Worm (Caenorhabditis elegans): Measurements from ENCODE around the gene F47B7.5.

The F47B7.5 gene

ce11 chrX:3793389-3793788, 24.8 kb upstream of the F47B7.5 start (continued):
- TF ChIP-seq zag-1 (tag; optimal IDR thresholded peaks at IDR 0.05): no peak
- TF ChIP-seq dmd-9 (GFP tag; IDR thresholded peaks at IDR 0.05): 0 out of 2 replicates have a peak, but pooled peaks have one; percentile 13
- TF ChIP-seq nhr-48 (tag; optimal IDR thresholded peaks at IDR 0.05): peak; percentile 12
- TF ChIP-seq cey-2 (tag; optimal IDR thresholded peaks at IDR 0.05; ENCODE audit: borderline replicate concordance, insufficient read depth): no peak
- TF ChIP-seq ceh-62 (tag; optimal IDR thresholded peaks at IDR 0.05): no peak
- TF ChIP-seq vab-7 (GFP tag; IDR thresholded peaks at IDR 0.05): peak; percentile 81
- no peak for TF ChIP-seq nhr-76 (tag; optimal IDR thresholded peaks at IDR 0.05)
- no peak for TF ChIP-seq snpc-4 (tag; optimal IDR thresholded peaks at IDR 0.05)
- TF ChIP-seq lin-29 (GFP tag; IDR thresholded peaks at IDR 0.05): no peak
- peak; percentile 36; the same call in 1 of the 2 replicates for TF ChIP-seq F26F4.8 (GFP tag; conservative IDR thresholded peaks at IDR 0.05)
- TF ChIP-seq ceh-44 (GFP tag; IDR thresholded peaks at IDR 0.05): no peak
- TF ChIP-seq nhr-11 (tag; optimal IDR thresholded peaks at IDR 0.05): no peak
- no peak; the same call in 1 of the 2 replicates for TF ChIP-seq hmg-1.1 (GFP tag; IDR thresholded peaks at IDR 0.05)
- no peak for TF ChIP-seq jun-1 (tag; optimal IDR thresholded peaks at IDR 0.05)
- TF ChIP-seq sdz-12 (GFP tag; optimal IDR thresholded peaks at IDR 0.05): no peak
- no peak for TF ChIP-seq ctbp-1 (GFP tag; IDR thresholded peaks at IDR 0.05)
- TF ChIP-seq F49E8.2 (tag; optimal IDR thresholded peaks at IDR 0.05; ENCODE audit: borderline replicate concordance): peak; percentile 42
- no peak for TF ChIP-seq nhr-25 (tag; optimal IDR thresholded peaks at IDR 0.05; ENCODE audit: borderline replicate concordance, insufficient read depth)
- TF ChIP-seq zfp-2 (tag; optimal IDR thresholded peaks at IDR 0.05): no peak
- TF ChIP-seq nhr-42 (GFP tag; IDR thresholded peaks at IDR 0.05): no peak
- TF ChIP-seq lin-15B (tag; optimal IDR thresholded peaks at IDR 0.05): no peak
- TF ChIP-seq Y75B8A.6 (GFP tag; IDR thresholded peaks at IDR 0.05): no peak
- 0 out of 2 replicates have a peak, but pooled peaks have one; percentile 26 for TF ChIP-seq arid-1 (GFP tag; conservative IDR thresholded peaks at IDR 0.05)
- TF ChIP-seq F37D6.2 (tag; optimal IDR thresholded peaks at IDR 0.05): no peak
- TF ChIP-seq gei-8 (GFP tag; optimal IDR thresholded peaks at IDR 0.05): peak; percentile 28
- no peak for TF ChIP-seq dpl-1 (GFP tag; optimal IDR thresholded peaks at IDR 0.05)
- TF ChIP-seq ztf-11 (tag; optimal IDR thresholded peaks at IDR 0.05): no peak
- TF ChIP-seq ztf-7 (tag; optimal IDR thresholded peaks at IDR 0.05): no peak
- no peak for TF ChIP-seq unc-39 (tag; optimal IDR thresholded peaks at IDR 0.05)
- peak; percentile 88 for TF ChIP-seq lim-7 (GFP tag; IDR thresholded peaks at IDR 0.05)
- TF ChIP-seq attf-4 (tag; optimal IDR thresholded peaks at IDR 0.05): no peak
- no peak for TF ChIP-seq lsy-2 (tag; optimal IDR thresholded peaks at IDR 0.05)
- no peak for TF ChIP-seq lin-39 (tag; optimal IDR thresholded peaks at IDR 0.05)
- no peak for TF ChIP-seq hif-1 (tag; optimal IDR thresholded peaks at IDR 0.05)
- TF ChIP-seq mxl-3 (GFP tag; optimal IDR thresholded peaks at IDR 0.05): no peak
- 0 out of 2 replicates have a peak, but pooled peaks have one; percentile 30 for TF ChIP-seq madf-9 (GFP tag; conservative IDR thresholded peaks at IDR 0.05)
- TF ChIP-seq skn-1 (tag; optimal IDR thresholded peaks at IDR 0.05): no peak
- TF ChIP-seq mep-1 (tag; optimal IDR thresholded peaks at IDR 0.05): peak; percentile 56
- peak; percentile 78 for TF ChIP-seq dmd-8 (GFP tag; IDR thresholded peaks at IDR 0.05)
- TF ChIP-seq lin-13 (GFP tag; optimal IDR thresholded peaks at IDR 0.05): no peak
- 0 out of 2 replicates have a peak, but pooled peaks have one; percentile 42 for TF ChIP-seq daf-8 (GFP tag; IDR thresholded peaks at IDR 0.05)
- TF ChIP-seq mxl-2 (GFP tag; conservative IDR thresholded peaks at IDR 0.05): no peak
- TF ChIP-seq nhr-237 (tag; optimal IDR thresholded peaks at IDR 0.05): no peak
- TF ChIP-seq dve-1 (tag; optimal IDR thresholded peaks at IDR 0.05; ENCODE audit: insufficient read depth): peak; percentile 72
- TF ChIP-seq ZK546.5 (tag; optimal IDR thresholded peaks at IDR 0.05): no peak
- no peak for TF ChIP-seq spr-3 (GFP tag; optimal IDR thresholded peaks at IDR 0.05)
- TF ChIP-seq pha-4 (GFP tag; IDR thresholded peaks at IDR 0.05): peak; percentile 71; the same call in 1 of the 2 replicates
- no peak for TF ChIP-seq pha-4 (tag; optimal IDR thresholded peaks at IDR 0.05)
- 0 out of 2 replicates have a peak, but pooled peaks have one; percentile 27 for TF ChIP-seq ZK337.2 (GFP tag; IDR thresholded peaks at IDR 0.05)
- TF ChIP-seq nhr-28 (tag; optimal IDR thresholded peaks at IDR 0.05): no peak
- no peak for TF ChIP-seq ceh-28 (tag; optimal IDR thresholded peaks at IDR 0.05)
- peak; percentile 76 for TF ChIP-seq egl-43 (GFP tag; IDR thresholded peaks at IDR 0.05)
